Fruit fly (Drosophila melanogaster): ENCODE data around the gene mrn.

The mrn gene

dm6 chr3L:15580487-15580886, at the start of gene mrn, which contains the start of gene CG12301:
Gene mrn (minus strand): TSS chr3L:15580537.
Gene CG12301 (plus strand): TSS chr3L:15580800.
- TF ChIP-seq Sin3A (optimal IDR thresholded peaks at IDR 0.05), result no peak
- TF ChIP-seq h (optimal IDR thresholded peaks at IDR 0.05), result no peak
- TF ChIP-seq psq (optimal IDR thresholded peaks at IDR 0.05), result no peak
- no peak for TF ChIP-seq Myc (optimal IDR thresholded peaks at IDR 0.05)
- no peak for TF ChIP-seq ttk (optimal IDR thresholded peaks at IDR 0.05)
- no peak for TF ChIP-seq insv (optimal IDR thresholded peaks at IDR 0.05)

- no peak for TF ChIP-seq Sin3A (optimal IDR thresholded peaks at IDR 0.05)
- no peak for TF ChIP-seq Myc (optimal IDR thresholded peaks at IDR 0.05)
- TF ChIP-seq h (optimal IDR thresholded peaks at IDR 0.05), result no peak
- no peak for TF ChIP-seq insv (optimal IDR thresholded peaks at IDR 0.05)
- TF ChIP-seq ttk (optimal IDR thresholded peaks at IDR 0.05), result no peak
- TF ChIP-seq psq (optimal IDR thresholded peaks at IDR 0.05), result no peak
These were observed 47.0 kb upstream of the mrn start for dm6 chr3L:15627295-15627694.

dm6 chr3L:15625676-15626414, 45.5 kb upstream of the mrn start:
- no peak for TF ChIP-seq Myc (optimal IDR thresholded peaks at IDR 0.05)
- TF ChIP-seq insv (optimal IDR thresholded peaks at IDR 0.05), result no peak
- no peak for TF ChIP-seq h (optimal IDR thresholded peaks at IDR 0.05)
- no peak for TF ChIP-seq ttk (optimal IDR thresholded peaks at IDR 0.05)
- TF ChIP-seq Sin3A (optimal IDR thresholded peaks at IDR 0.05), result no peak
- TF ChIP-seq psq (optimal IDR thresholded peaks at IDR 0.05), result no peak

- TF ChIP-seq Myc (optimal IDR thresholded peaks at IDR 0.05) (no peak), insv (optimal IDR thresholded peaks at IDR 0.05) (no peak), psq (optimal IDR thresholded peaks at IDR 0.05) (no peak), Sin3A (optimal IDR thresholded peaks at IDR 0.05) (no peak), h (optimal IDR thresholded peaks at IDR 0.05) (no peak), ttk (optimal IDR thresholded peaks at IDR 0.05) (no peak)
These were observed 44.7 kb upstream of the mrn start for dm6 chr3L:15624944-15625610.

- no peak for TF ChIP-seq h (optimal IDR thresholded peaks at IDR 0.05)
- no peak for TF ChIP-seq psq (optimal IDR thresholded peaks at IDR 0.05)
- no peak for TF ChIP-seq ttk (optimal IDR thresholded peaks at IDR 0.05)
- no peak for TF ChIP-seq Sin3A (optimal IDR thresholded peaks at IDR 0.05)
- TF ChIP-seq Myc (optimal IDR thresholded peaks at IDR 0.05), result no peak
- no peak for TF ChIP-seq insv (optimal IDR thresholded peaks at IDR 0.05)
These were observed 43.8 kb upstream of the mrn start for dm6 chr3L:15624097-15624496.

- TF ChIP-seq Sin3A (optimal IDR thresholded peaks at IDR 0.05) (no peak), ttk (optimal IDR thresholded peaks at IDR 0.05) (no peak), insv (optimal IDR thresholded peaks at IDR 0.05) (no peak), psq (optimal IDR thresholded peaks at IDR 0.05) (no peak), Myc (optimal IDR thresholded peaks at IDR 0.05) (no peak), h (optimal IDR thresholded peaks at IDR 0.05) (no peak)
These were observed 39.4 kb upstream of the mrn start, which contains the start of gene Phs for dm6 chr3L:15619626-15620247. Gene Phs (plus strand): TSS chr3L:15619901.

- TF ChIP-seq ttk (optimal IDR thresholded peaks at IDR 0.05) (no peak), Myc (optimal IDR thresholded peaks at IDR 0.05) (no peak), psq (optimal IDR thresholded peaks at IDR 0.05) (no peak), Sin3A (optimal IDR thresholded peaks at IDR 0.05) (no peak), h (optimal IDR thresholded peaks at IDR 0.05) (no peak), insv (optimal IDR thresholded peaks at IDR 0.05) (no peak)
These were observed 36.6 kb upstream of the mrn start for dm6 chr3L:15616900-15617299.

- TF ChIP-seq Myc (optimal IDR thresholded peaks at IDR 0.05) (no peak), Sin3A (optimal IDR thresholded peaks at IDR 0.05) (no peak), h (optimal IDR thresholded peaks at IDR 0.05) (no peak), ttk (optimal IDR thresholded peaks at IDR 0.05) (no peak), psq (optimal IDR thresholded peaks at IDR 0.05) (no peak), insv (optimal IDR thresholded peaks at IDR 0.05) (no peak)
These were observed 36.2 kb upstream of the mrn start for dm6 chr3L:15616490-15616889.

dm6 chr3L:15612728-15613127, 32.4 kb upstream of the mrn start, which contains the start of gene CG13449:
Gene CG13449 (minus strand): TSS chr3L:15612828.
- TF ChIP-seq insv (optimal IDR thresholded peaks at IDR 0.05) (no peak), h (optimal IDR thresholded peaks at IDR 0.05) (no peak), ttk (optimal IDR thresholded peaks at IDR 0.05) (no peak), psq (optimal IDR thresholded peaks at IDR 0.05) (no peak), Sin3A (optimal IDR thresholded peaks at IDR 0.05) (no peak), Myc (optimal IDR thresholded peaks at IDR 0.05) (no peak)

dm6 chr3L:15610109-15610508, 29.8 kb upstream of the mrn start, which contains the start of gene CG7650:
Gene CG7650 (minus strand): TSS chr3L:15610386.
- TF ChIP-seq insv (optimal IDR thresholded peaks at IDR 0.05) (no peak), Sin3A (optimal IDR thresholded peaks at IDR 0.05) (no peak), ttk (optimal IDR thresholded peaks at IDR 0.05) (no peak), Myc (optimal IDR thresholded peaks at IDR 0.05) (no peak), h (optimal IDR thresholded peaks at IDR 0.05) (no peak), psq (optimal IDR thresholded peaks at IDR 0.05) (no peak)

- no peak for TF ChIP-seq insv (optimal IDR thresholded peaks at IDR 0.05)
- TF ChIP-seq Sin3A (optimal IDR thresholded peaks at IDR 0.05), result no peak
- no peak for TF ChIP-seq ttk (optimal IDR thresholded peaks at IDR 0.05)
- TF ChIP-seq h (optimal IDR thresholded peaks at IDR 0.05), result no peak
- TF ChIP-seq psq (optimal IDR thresholded peaks at IDR 0.05), result no peak
- no peak for TF ChIP-seq Myc (optimal IDR thresholded peaks at IDR 0.05)
These were observed 24.6 kb upstream of the mrn start for dm6 chr3L:15604979-15605378.

- no peak for TF ChIP-seq psq (optimal IDR thresholded peaks at IDR 0.05)
- no peak for TF ChIP-seq Myc (optimal IDR thresholded peaks at IDR 0.05)
- no peak for TF ChIP-seq Sin3A (optimal IDR thresholded peaks at IDR 0.05)
- no peak for TF ChIP-seq h (optimal IDR thresholded peaks at IDR 0.05)
- TF ChIP-seq insv (optimal IDR thresholded peaks at IDR 0.05), result no peak
- no peak for TF ChIP-seq ttk (optimal IDR thresholded peaks at IDR 0.05)
These were observed 19.7 kb upstream of the mrn start for dm6 chr3L:15600051-15600450.
